Worm (Caenorhabditis elegans) whole organism, early embryonic: ENCODE measurements around the gene B0273.115.
"Not testable (repeated sequence)": the region's sequence is repeated elsewhere in the genome, so short reads cannot be mapped to it uniquely, and the experiment has no call there.

Source experiments
- B0310.2 ChIP-seq: sonication (generic microtip); optimal IDR thresholded peaks from 2 replicates; lab custom pipeline; 2016; ENCODE audit warnings: mild to moderate bottlenecking, missing genetic modification characterization, missing compliant biosample characterization
- F13C5.2 ChIP-seq: sonication (generic microtip); optimal IDR thresholded peaks from 2 replicates; lab custom pipeline; 2017; ENCODE audit warnings: mild to moderate bottlenecking, missing genetic modification characterization, inconsistent platforms, missing compliant biosample characterization
- aly-1 ChIP-seq: sonication (generic microtip); optimal IDR thresholded peaks from 2 replicates; lab custom pipeline; 2016; ENCODE audit warnings: missing genetic modification characterization, missing compliant biosample characterization
- ama-1 ChIP-seq: fragments of 150-350 bp; optimal IDR thresholded peaks from 2 replicates; lab custom pipeline; 2014
- ceh-13 ChIP-seq: fragments of 200-800 bp; sonication (Bioruptor generic); optimal IDR thresholded peaks from 2 replicates; lab custom pipeline; 2018; ENCODE audit warnings: mild to moderate bottlenecking, missing genetic modification characterization, missing compliant biosample characterization
- ceh-36 ChIP-seq: sonication (generic microtip); optimal IDR thresholded peaks from 2 replicates; lab custom pipeline; 2016; ENCODE audit warnings: missing genetic modification characterization, inconsistent platforms, missing compliant biosample characterization
- ets-7 ChIP-seq: sonication (generic microtip); optimal IDR thresholded peaks from 2 replicates; lab custom pipeline; 2016; ENCODE audit warnings: missing genotype, missing genetic modification characterization, missing compliant biosample characterization
- flt-1 ChIP-seq: fragments of 200-800 bp; sonication (Bioruptor generic); IDR thresholded peaks from 2 replicates; pipeline ENCODE4 v1.3.6; 2022; ENCODE audit warnings: missing genetic modification characterization, missing compliant biosample characterization
- hmbx-1 ChIP-seq: sonication (generic microtip); optimal IDR thresholded peaks from 2 replicates; lab custom pipeline; 2016; ENCODE audit warnings: mild to moderate bottlenecking, missing genetic modification characterization, missing compliant biosample characterization
- hmg-4 ChIP-seq: fragments of 200-800 bp; sonication (Bioruptor generic); optimal IDR thresholded peaks from 2 replicates; lab custom pipeline; 2018; ENCODE audit warnings: mild to moderate bottlenecking, missing genetic modification characterization, missing compliant biosample characterization
- hnd-1 ChIP-seq: sonication (generic microtip); optimal IDR thresholded peaks from 2 replicates; lab custom pipeline; 2016; ENCODE audit warnings: missing genetic modification characterization, missing compliant biosample characterization
- pes-1 ChIP-seq: fragments of 200-800 bp; sonication (Bioruptor generic); IDR thresholded peaks from 2 replicates; pipeline ENCODE4 v1.3.6; 2022; ENCODE audit warnings: missing genetic modification reagents, missing genetic modification characterization, missing compliant biosample characterization
- scrt-1 ChIP-seq: fragments of 200-800 bp; sonication (Bioruptor generic); IDR thresholded peaks from 2 replicates; pipeline ENCODE4 v1.3.6; 2022; ENCODE audit warnings: missing genetic modification characterization, missing compliant biosample characterization
- sea-1 ChIP-seq: fragments of 200-800 bp; sonication (Bioruptor generic); conservative IDR thresholded peaks from 2 replicates; pipeline ENCODE4 v1.3.6; 2022; ENCODE audit warnings: missing genetic modification characterization, missing compliant biosample characterization
- tbx-11 ChIP-seq: fragments of 200-800 bp; sonication (Bioruptor generic); IDR thresholded peaks from 2 replicates; pipeline ENCODE4 v1.3.6; 2022; ENCODE audit warnings: missing genetic modification characterization, missing compliant biosample characterization
- tbx-37 ChIP-seq: fragments of 200-800 bp; sonication (Bioruptor generic); conservative IDR thresholded peaks from 2 replicates; pipeline ENCODE4 v1.3.6; 2022; ENCODE audit warnings: missing genetic modification reagents, missing genetic modification characterization, missing compliant biosample characterization
- tra-4 ChIP-seq: sonication (generic microtip); optimal IDR thresholded peaks from 2 replicates; lab custom pipeline; 2017; ENCODE audit warnings: missing genetic modification characterization, missing compliant biosample characterization

The B0273.115 gene

ce11 chrIV:5494099-5494498, 3.1 kb upstream of the B0273.115 start:
- no peak for TF ChIP-seq ceh-13 (GFP tag; lab: Kevin White, UChicago)
- no peak for TF ChIP-seq sea-1 (GFP tag; lab: Robert Waterston, UW)
- no peak for TF ChIP-seq ceh-36 (tag; lab: Kevin White, UChicago)
- TF ChIP-seq tbx-11: no peak
- TF ChIP-seq aly-1 (tag; lab: Kevin White, UChicago): no peak
- no peak for TF ChIP-seq hnd-1 (tag; lab: Kevin White, UChicago)
- TF ChIP-seq scrt-1 (GFP tag; lab: Robert Waterston, UW): no peak
- no peak for TF ChIP-seq hmg-4 (GFP tag; lab: Kevin White, UChicago)
- no peak for TF ChIP-seq tbx-37

ce11 chrIV:5493692-5494091, 2.7 kb upstream of the B0273.115 start, which contains the start of gene B0273.1:
TSS of gene B0273.1 (plus strand) at chrIV:5493992.
- TF ChIP-seq ets-7 (tag; lab: Kevin White, UChicago) (no peak), hmg-4 (GFP tag; lab: Kevin White, UChicago) (no peak), flt-1 (GFP tag; lab: Robert Waterston, UW) (no peak), sea-1 (GFP tag; lab: Robert Waterston, UW) (no peak), F13C5.2 (tag; lab: Kevin White, UChicago) (no peak), scrt-1 (GFP tag; lab: Robert Waterston, UW) (no peak), tbx-37 (no peak), ceh-36 (tag; lab: Kevin White, UChicago) (no peak), hnd-1 (tag; lab: Kevin White, UChicago) (no peak), hmbx-1 (tag; lab: Kevin White, UChicago) (no peak)

ce11 chrIV:5493135-5493534, 2.2 kb upstream of the B0273.115 start:
- TF ChIP-seq ceh-13 (GFP tag; lab: Kevin White, UChicago) (no peak), B0310.2 (no peak), ama-1 (lab: Kevin White, UChicago) (no peak), aly-1 (tag; lab: Kevin White, UChicago) (no peak), flt-1 (GFP tag; lab: Robert Waterston, UW) (no peak), hnd-1 (tag; lab: Kevin White, UChicago) (no peak), hmbx-1 (tag; lab: Kevin White, UChicago) (no peak), tbx-37 (no peak), pes-1 (GFP tag; lab: Robert Waterston, UW) (no peak), tbx-11 (no peak), ets-7 (tag; lab: Kevin White, UChicago) (no peak), sea-1 (GFP tag; lab: Robert Waterston, UW) (no peak), tra-4 (tag; lab: Kevin White, UChicago) (no peak), F13C5.2 (tag; lab: Kevin White, UChicago) (no peak)

- TF ChIP-seq hmbx-1 (tag; lab: Kevin White, UChicago): no peak
These were observed 1.2 kb upstream of the B0273.115 start for ce11 chrIV:5492196-5492595.

ce11 chrIV:5486208-5486731, 4.7 kb downstream of the B0273.115 start, which contains the start of the genes snpc-3.1 and puf-7:
TSS of gene snpc-3.1 (minus strand) at chrIV:5486258.
TSS of gene puf-7 (plus strand) at chrIV:5486713.
- TF ChIP-seq hmbx-1 (tag; lab: Kevin White, UChicago); tbx-11; ceh-36 (tag; lab: Kevin White, UChicago): not testable (repeated sequence)

DNA sequence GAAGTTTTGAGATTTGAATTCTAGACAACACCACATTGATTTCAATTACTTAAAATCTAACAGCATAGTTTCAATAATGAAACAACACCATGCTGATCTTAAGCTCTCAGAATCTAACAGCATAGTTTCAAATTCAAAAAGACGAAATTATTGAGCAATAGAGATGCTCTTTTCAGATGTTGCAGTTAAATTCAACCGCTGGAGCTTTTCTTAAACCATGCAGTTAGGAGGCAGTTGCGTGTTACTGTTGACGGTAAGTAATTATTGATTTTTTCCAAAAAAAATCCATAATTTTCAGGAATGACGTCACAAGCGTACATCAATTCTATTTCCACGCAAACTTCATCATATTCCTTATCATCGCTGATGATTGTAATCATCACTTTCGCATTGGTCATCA, 8.2 kb downstream of the B0273.115 start, which contains the start of gene T11F8.5:
T11F8.5 (plus strand) TSS at position 301 of the 400 bp plus-strand sequence.
- TF ChIP-seq pes-1 (GFP tag; lab: Robert Waterston, UW) (no peak), ceh-36 (tag; lab: Kevin White, UChicago) (no peak), ama-1 (lab: Kevin White, UChicago) (no peak), B0310.2 (no peak), hnd-1 (tag; lab: Kevin White, UChicago) (no peak), ets-7 (tag; lab: Kevin White, UChicago) (no peak), flt-1 (GFP tag; lab: Robert Waterston, UW) (no peak), tbx-11 (no peak), hmbx-1 (tag; lab: Kevin White, UChicago) (no peak), hmg-4 (GFP tag; lab: Kevin White, UChicago) (no peak), aly-1 (tag; lab: Kevin White, UChicago) (no peak), F13C5.2 (tag; lab: Kevin White, UChicago) (no peak), sea-1 (GFP tag; lab: Robert Waterston, UW) (no peak), tra-4 (tag; lab: Kevin White, UChicago) (no peak)

- TF ChIP-seq F13C5.2 (tag; lab: Kevin White, UChicago) (no peak), ceh-13 (GFP tag; lab: Kevin White, UChicago) (no peak), hmbx-1 (tag; lab: Kevin White, UChicago) (no peak), ama-1 (lab: Kevin White, UChicago) (no peak), tbx-37 (no peak), ets-7 (tag; lab: Kevin White, UChicago) (no peak), aly-1 (tag; lab: Kevin White, UChicago) (no peak), sea-1 (GFP tag; lab: Robert Waterston, UW) (no peak), flt-1 (GFP tag; lab: Robert Waterston, UW) (no peak), B0310.2 (no peak), hmg-4 (GFP tag; lab: Kevin White, UChicago) (no peak), tra-4 (tag; lab: Kevin White, UChicago) (no peak), pes-1 (GFP tag; lab: Robert Waterston, UW) (no peak), hnd-1 (tag; lab: Kevin White, UChicago) (no peak), ceh-36 (tag; lab: Kevin White, UChicago) (no peak)
These were observed 8.7 kb downstream of the B0273.115 start, which contains the start of gene T11F8.12 for ce11 chrIV:5482231-5482630. TSS of gene T11F8.12 (minus strand) at chrIV:5482331.
